Worm (Caenorhabditis elegans): ENCODE data around the gene dpy-11.

dpy-11 gene

DNA sequence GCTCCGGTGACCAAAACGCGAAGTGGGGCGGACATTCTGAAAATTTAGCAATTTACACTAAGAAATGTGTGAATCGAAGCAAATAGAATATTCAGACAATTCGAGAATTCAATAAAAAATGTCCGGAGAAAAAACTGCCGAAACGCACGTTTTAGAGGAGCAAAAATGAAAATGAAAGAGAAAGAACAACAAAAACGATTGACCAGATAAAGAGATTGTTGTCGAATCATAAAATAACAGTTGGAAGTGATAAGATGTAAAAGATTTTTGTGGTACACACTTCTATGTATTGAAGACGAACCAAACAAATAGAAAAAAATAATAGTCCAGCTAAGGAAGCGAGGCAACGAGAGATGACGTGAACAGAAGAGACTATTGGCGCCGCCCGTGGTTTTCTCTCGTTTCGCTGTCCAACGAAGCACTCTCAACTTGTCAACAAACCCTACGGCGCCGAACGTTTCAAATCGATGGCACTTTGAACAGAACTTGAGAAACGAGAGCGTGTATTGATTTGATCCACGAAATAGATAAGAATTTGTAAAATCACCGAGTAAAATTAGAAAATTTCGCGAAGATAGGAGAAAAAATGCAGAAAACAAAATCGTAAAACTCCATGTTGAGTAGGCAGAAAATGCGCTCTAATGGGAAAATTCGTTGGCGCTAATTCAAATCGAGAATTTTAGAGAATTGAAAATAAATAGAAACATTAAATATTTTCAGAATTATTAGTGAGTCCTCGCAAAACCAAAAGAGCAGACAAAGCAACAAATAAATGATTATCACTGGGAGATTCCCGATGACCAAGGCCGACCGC, 1.7 kb upstream of the dpy-11 start, which contains the start of gene mdh-1 (continued):
- TF ChIP-seq dpl-1 (GFP tag; optimal IDR thresholded peaks at IDR 0.05): peak; percentile 39
- TF ChIP-seq Y105C5A.15 (GFP tag; IDR thresholded peaks at IDR 0.05): no peak
- TF ChIP-seq nhr-77 (tag; optimal IDR thresholded peaks at IDR 0.05): no peak
- TF ChIP-seq dmd-9 (GFP tag; IDR thresholded peaks at IDR 0.05): no peak
- TF ChIP-seq spr-1 (tag; optimal IDR thresholded peaks at IDR 0.05): no peak
- TF ChIP-seq dmd-6 (GFP tag; IDR thresholded peaks at IDR 0.05): no peak
- peak; percentile 14 for TF ChIP-seq ceh-28 (tag; optimal IDR thresholded peaks at IDR 0.05)
- no peak for TF ChIP-seq vab-7 (GFP tag; IDR thresholded peaks at IDR 0.05)
- no peak for TF ChIP-seq hlh-30 (tag; optimal IDR thresholded peaks at IDR 0.05; ENCODE audit: insufficient read depth)
- TF ChIP-seq T20F7.1 (GFP tag; optimal IDR thresholded peaks at IDR 0.05): no peak
- no peak for TF ChIP-seq nhr-11 (tag; optimal IDR thresholded peaks at IDR 0.05)
- peak; percentile 33 for TF ChIP-seq nhr-28 (tag; optimal IDR thresholded peaks at IDR 0.05)

DNA sequence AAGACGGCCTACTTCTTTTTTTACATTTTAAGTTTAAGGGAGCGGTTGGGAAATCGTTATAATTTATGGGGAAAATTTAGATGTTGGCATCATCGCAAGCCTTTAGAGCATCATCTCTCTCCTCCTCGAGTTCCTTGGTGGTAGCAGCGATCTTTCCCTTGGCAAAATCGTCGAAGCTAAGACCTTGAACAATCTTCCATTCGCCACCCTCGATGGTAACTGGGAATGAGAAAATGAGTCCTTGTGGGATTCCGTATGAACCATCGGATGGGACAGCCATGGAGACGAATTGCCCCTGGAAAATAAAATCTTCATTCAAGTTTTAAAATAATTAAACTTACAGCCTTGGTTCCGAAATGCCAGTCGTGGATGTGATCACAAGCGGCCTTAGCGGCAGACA, 304 bp upstream of the dpy-11 start:
- TF ChIP-seq madf-9 (GFP tag; conservative IDR thresholded peaks at IDR 0.05) (0 out of 2 replicates have a peak, but pooled peaks have one; percentile 2), ceh-28 (tag; optimal IDR thresholded peaks at IDR 0.05) (no peak), hmg-1.1 (GFP tag; IDR thresholded peaks at IDR 0.05) (no peak), dmd-6 (GFP tag; IDR thresholded peaks at IDR 0.05) (peak; percentile 12; the same call in 1 of the 2 replicates)

DNA sequence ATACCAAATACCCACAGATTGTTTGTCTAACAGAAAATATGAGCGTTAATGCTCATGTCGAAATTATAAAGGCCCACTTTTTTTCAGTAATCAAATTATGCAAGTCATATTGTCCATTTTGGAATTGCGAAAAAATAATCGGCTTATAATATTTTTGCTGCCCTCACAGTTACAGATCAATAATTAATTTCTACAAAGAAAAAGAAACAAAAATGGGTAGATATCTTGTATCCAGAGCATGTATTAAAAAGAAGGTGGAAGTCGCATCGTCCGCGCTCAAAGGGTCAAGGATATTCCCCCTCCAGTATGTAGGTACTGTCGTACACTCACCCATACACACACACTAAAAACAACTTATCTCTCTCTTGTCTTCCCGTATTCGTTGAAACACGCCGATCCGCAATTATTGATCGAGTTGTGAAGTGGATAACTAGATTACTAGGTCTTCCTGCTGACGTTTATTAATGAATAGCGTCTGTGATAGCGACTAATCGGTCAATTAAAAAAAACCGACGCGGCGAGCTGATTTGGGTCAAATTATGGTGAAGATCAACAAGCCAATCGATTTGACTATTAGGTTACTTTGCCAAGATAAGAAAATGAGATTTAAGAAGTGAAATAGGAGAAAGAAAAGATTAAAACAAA, 1.1 kb downstream of the dpy-11 start:
- TF ChIP-seq unc-62 (GFP tag; optimal IDR thresholded peaks at IDR 0.05 in 1 of 2) (peak in 1 of 2 experiments; percentile 95), unc-62 (tag; optimal IDR thresholded peaks at IDR 0.05) (no peak), zag-1 (tag; optimal IDR thresholded peaks at IDR 0.05) (no peak), nhr-10 (tag; optimal IDR thresholded peaks at IDR 0.05) (no peak), egl-43 (GFP tag; IDR thresholded peaks at IDR 0.05) (no peak)

DNA sequence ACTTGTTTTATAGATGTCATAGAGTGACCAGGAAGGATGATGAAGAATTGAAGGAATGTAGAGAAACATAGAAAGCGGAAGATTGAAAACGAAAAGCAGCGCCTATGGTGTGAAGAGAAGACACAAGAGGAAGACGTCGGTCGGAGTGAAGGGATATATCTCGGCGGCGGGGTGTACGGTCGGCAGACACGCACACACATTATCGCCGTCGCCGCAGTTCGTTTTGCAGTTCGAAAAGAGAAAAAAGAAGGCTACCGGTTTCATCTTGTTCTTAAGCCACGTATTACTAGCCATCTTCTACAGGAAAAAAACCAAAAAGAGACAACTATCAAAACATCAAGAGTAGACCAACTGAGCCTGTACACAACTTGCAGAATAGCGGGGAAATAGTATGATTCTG, 1.7 kb downstream of the dpy-11 start:
- 0 out of 2 replicates have a peak, but pooled peaks have one; percentile 7 for TF ChIP-seq ctbp-1 (GFP tag; IDR thresholded peaks at IDR 0.05)
- TF ChIP-seq hlh-11 (tag; optimal IDR thresholded peaks at IDR 0.05): peak; percentile 29
- peak; percentile 2 for TF ChIP-seq nhr-48 (tag; optimal IDR thresholded peaks at IDR 0.05)
- TF ChIP-seq nhr-28 (tag; optimal IDR thresholded peaks at IDR 0.05): peak; percentile 6
- TF ChIP-seq fos-1 (tag; optimal IDR thresholded peaks at IDR 0.05): no peak
- TF ChIP-seq lin-38 (GFP tag; IDR thresholded peaks at IDR 0.05): peak; percentile 17; the same call in 1 of the 2 replicates
- no peak for TF ChIP-seq ztf-11 (tag; optimal IDR thresholded peaks at IDR 0.05)
- TF ChIP-seq set-16 (GFP tag; IDR thresholded peaks at IDR 0.05): 0 out of 2 replicates have a peak, but pooled peaks have one; percentile 8
- peak; percentile 63 for TF ChIP-seq mxl-3 (GFP tag; optimal IDR thresholded peaks at IDR 0.05)

DNA sequence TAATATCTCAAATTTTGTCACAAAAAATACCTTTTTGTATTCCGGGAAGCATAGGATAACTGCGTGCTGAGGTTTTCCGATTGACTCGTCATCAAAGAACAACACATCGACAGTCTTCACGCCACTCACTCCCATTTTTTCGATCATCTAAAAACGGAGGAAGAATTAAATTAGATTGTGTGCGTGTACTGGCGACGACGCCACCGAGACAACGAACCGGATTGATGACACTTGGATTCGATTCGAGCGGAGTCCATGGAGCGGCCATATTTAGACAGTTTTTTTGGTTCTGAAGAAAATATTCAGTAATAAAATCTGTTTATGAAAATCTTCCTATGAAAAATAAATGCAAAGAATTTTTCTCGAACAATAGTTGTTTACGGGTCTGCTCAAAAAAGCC, 3.9 kb downstream of the dpy-11 start, which contains the start of gene ubh-1:
ubh-1 (minus strand) TSS at position 289 of the 400 bp plus-strand sequence.
- TF ChIP-seq unc-62 (GFP tag; optimal IDR thresholded peaks at IDR 0.05 in 1 of 2) (peak in 1 of 2 experiments; percentile 96), unc-62 (tag; optimal IDR thresholded peaks at IDR 0.05) (no peak), T20F7.1 (GFP tag; optimal IDR thresholded peaks at IDR 0.05) (no peak), T26A8.4 (GFP tag; IDR thresholded peaks at IDR 0.05) (peak; percentile 46), mes-2 (tag; optimal IDR thresholded peaks at IDR 0.05; ENCODE audit: poor library complexity, severe bottlenecking) (peak; percentile 25), unc-39 (tag; optimal IDR thresholded peaks at IDR 0.05) (no peak), egl-43 (GFP tag; IDR thresholded peaks at IDR 0.05) (no peak)

All from whole organism, L4 larva.